Fruit fly (Drosophila melanogaster) whole organism, wandering third instar larva: ENCODE data around the gene CG32023.

Experiments used
- CrebA ChIP-seq: fragments of 200-800 bp; sonication (Bioruptor generic); optimal IDR thresholded peaks from 2 replicates; lab custom pipeline; 2016; ENCODE audit warnings: missing biosample characterization, mild to moderate bottlenecking, missing genetic modification characterization, borderline replicate concordance
- Myc ChIP-seq: fragments of >200 bp; optimal IDR thresholded peaks from 2 replicates; lab custom pipeline; 2017
- N ChIP-seq: fragments of >200 bp; optimal IDR thresholded peaks from 2 replicates; lab custom pipeline; 2018; ENCODE audit warnings: missing biosample characterization, missing external identifiers, missing genetic modification characterization
- OdsH ChIP-seq: fragments of 200-800 bp; sonication (Bioruptor generic); optimal IDR thresholded peaks from 2 replicates; lab custom pipeline; 2016; ENCODE audit warnings: missing biosample characterization, mild to moderate bottlenecking, missing genetic modification characterization
- usp ChIP-seq: fragments of >200 bp; optimal IDR thresholded peaks from 2 replicates; lab custom pipeline; 2017; ENCODE audit warnings: missing biosample characterization, missing genetic modification characterization
- woc ChIP-seq: sonication (Bioruptor generic); optimal IDR thresholded peaks from 2 replicates; lab custom pipeline; 2016; ENCODE audit warnings: missing biosample characterization, mild to moderate bottlenecking, missing genetic modification characterization

DNA sequence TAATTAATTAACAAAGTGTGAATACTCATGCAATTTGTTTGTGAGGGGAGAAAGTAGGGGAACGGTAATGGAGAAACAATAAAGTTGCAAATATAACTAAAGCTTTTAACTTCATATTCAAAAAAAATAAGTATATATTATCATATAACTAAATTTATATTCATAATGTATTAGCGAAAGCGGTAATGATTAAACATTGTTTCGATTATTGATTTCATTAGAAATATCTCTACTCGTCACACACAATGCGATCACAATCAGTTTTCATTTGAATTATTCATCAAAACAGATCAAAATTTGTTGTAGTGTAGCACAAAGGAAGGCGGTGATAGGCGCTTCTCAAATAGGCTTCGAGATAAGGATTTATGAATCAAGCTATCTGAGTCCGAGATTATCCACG, 48.3 kb downstream of the CG32023 start, which contains the start of gene CG6576:
- TF ChIP-seq N (GFP tag; lab: Kevin White, UChicago) (no peak), OdsH (GFP tag; lab: Kevin White, UChicago) (no peak), woc (GFP tag; lab: Kevin White, UChicago) (no peak), CrebA (no peak), Myc (lab: Kevin White, UChicago) (no peak), usp (no peak)
